Fruit fly (Drosophila melanogaster) whole organism, embryonic: ENCODE data around the gene CG14883.

Experiments used
- Ada2b ChIP-seq: fragments of 200-800 bp; sonication (Bioruptor generic); IDR thresholded peaks from 2 replicates; pipeline ENCODE4 v1.3.6; 2022; ENCODE audit warnings: missing biosample characterization, missing genetic modification characterization
- CG12104 ChIP-seq: fragments of 200-800 bp; sonication (Bioruptor generic); optimal IDR thresholded peaks from 3 replicates; lab custom pipeline; 2016; ENCODE audit warnings: missing biosample characterization, missing genetic modification characterization
- CG12155 ChIP-seq: fragments of 200-800 bp; sonication (Bioruptor generic); optimal IDR thresholded peaks from 3 replicates; lab custom pipeline; 2016; ENCODE audit warnings: missing biosample characterization, missing genetic modification characterization
- CG12769 ChIP-seq: fragments of 200-800 bp; sonication (Bioruptor generic); optimal IDR thresholded peaks from 2 replicates; lab custom pipeline; 2019; ENCODE audit warnings: missing biosample characterization, mild to moderate bottlenecking, missing genetic modification characterization, moderate library complexity
- CG13775 ChIP-seq: fragments of 200-800 bp; sonication (Bioruptor generic); optimal IDR thresholded peaks from 3 replicates; lab custom pipeline; 2017; ENCODE audit warnings: missing biosample characterization, mild to moderate bottlenecking, missing genetic modification characterization
- CG14441 ChIP-seq: fragments of 200-800 bp; sonication (Bioruptor generic); IDR thresholded peaks from 2 replicates; pipeline ENCODE4 v1.3.6; 2022; ENCODE audit warnings: missing biosample characterization, missing genetic modification characterization
- CG15514 ChIP-seq: fragments of 200-800 bp; sonication (Bioruptor generic); optimal IDR thresholded peaks from 3 replicates; lab custom pipeline; 2017; ENCODE audit warnings: missing biosample characterization, missing genetic modification characterization, mild to moderate bottlenecking, moderate library complexity, missing genetic modification reagents
- CG15696 ChIP-seq: fragments of 200-800 bp; sonication (Bioruptor generic); optimal IDR thresholded peaks from 2 replicates; lab custom pipeline; 2019; ENCODE audit warnings: missing biosample characterization, mild to moderate bottlenecking, missing genetic modification characterization, moderate library complexity
- CG17612 ChIP-seq: fragments of 200-800 bp; sonication (Bioruptor generic); IDR thresholded peaks from 2 replicates; pipeline ENCODE4 v1.3.6; 2022; ENCODE audit warnings: missing biosample characterization, missing genetic modification characterization
- CG18764 ChIP-seq: fragments of 200-800 bp; sonication (Bioruptor generic); optimal IDR thresholded peaks from 3 replicates; lab custom pipeline; 2016; ENCODE audit warnings: missing biosample characterization, missing genetic modification characterization
- CG2199 ChIP-seq: fragments of 200-800 bp; sonication (Bioruptor generic); IDR thresholded peaks from 3 replicates; pipeline ENCODE4 v1.3.6; 2022; ENCODE audit warnings: missing biosample characterization, missing genetic modification characterization
- CG3281 ChIP-seq: fragments of 200-800 bp; sonication (Bioruptor generic); optimal IDR thresholded peaks from 3 replicates; lab custom pipeline; 2017; ENCODE audit warnings: missing biosample characterization, mild to moderate bottlenecking, missing genetic modification characterization
- CG4282 ChIP-seq: fragments of 200-800 bp; sonication (Bioruptor generic); optimal IDR thresholded peaks from 2 replicates; lab custom pipeline; 2016; ENCODE audit warnings: missing biosample characterization, missing genetic modification characterization
- CG4360 ChIP-seq: fragments of 200-800 bp; sonication (Bioruptor generic); IDR thresholded peaks from 2 replicates; pipeline ENCODE4 v1.3.6; 2022; ENCODE audit warnings: missing biosample characterization, missing genetic modification characterization
- CG4424 ChIP-seq: fragments of 200-800 bp; sonication (Bioruptor generic); optimal IDR thresholded peaks from 3 replicates; lab custom pipeline; 2016; ENCODE audit warnings: missing biosample characterization, missing genetic modification characterization
- CG7987 ChIP-seq: fragments of 200-800 bp; sonication (Bioruptor generic); optimal IDR thresholded peaks from 2 replicates; lab custom pipeline; 2018; ENCODE audit warnings: missing biosample characterization, mild to moderate bottlenecking, missing genetic modification characterization, moderate library complexity
- CG8388 ChIP-seq: fragments of 200-800 bp; sonication (Bioruptor generic); optimal IDR thresholded peaks from 2 replicates; lab custom pipeline; 2019; ENCODE audit warnings: missing biosample characterization, mild to moderate bottlenecking, missing genetic modification characterization, moderate library complexity
- CG9727 ChIP-seq: fragments of 200-800 bp; sonication (Bioruptor generic); optimal IDR thresholded peaks from 3 replicates; lab custom pipeline; 2017; ENCODE audit warnings: missing biosample characterization, mild to moderate bottlenecking, missing genetic modification characterization
- Dll ChIP-seq: fragments of 200-800 bp; sonication (Bioruptor generic); IDR thresholded peaks from 4 replicates; pipeline ENCODE4 v1.3.6; 2022; ENCODE audit warnings: missing biosample characterization, missing genetic modification characterization; ENCODE audit not compliant: partially characterized antibody
- Hand ChIP-seq: fragments of 200-800 bp; sonication (Bioruptor generic); optimal IDR thresholded peaks from 2 replicates; lab custom pipeline; 2017; ENCODE audit warnings: mild to moderate bottlenecking, missing biosample characterization, missing genetic modification reagents, missing genetic modification characterization
- Lhr ChIP-seq: fragments of 200-800 bp; sonication (Bioruptor generic); optimal IDR thresholded peaks from 3 replicates; lab custom pipeline; 2017; ENCODE audit warnings: mild to moderate bottlenecking, missing biosample characterization, missing genetic modification reagents, missing genetic modification characterization
- Optix ChIP-seq: fragments of 200-800 bp; sonication (Bioruptor generic); IDR thresholded peaks from 3 replicates; pipeline ENCODE4 v1.3.6; 2022; ENCODE audit warnings: missing biosample characterization, missing genetic modification characterization
- Pdp1 ChIP-seq, 2 experiments: fragments of 200-800 bp; sonication (Bioruptor generic); optimal IDR thresholded peaks; 3 replicates each; lab custom pipeline; 2016; ENCODE audit warnings: missing biosample characterization in 2 of 2, missing genetic modification characterization in 2 of 2, mild to moderate bottlenecking in 1 of 2, moderate library complexity in 1 of 2
- Six4 ChIP-seq: fragments of 200-800 bp; sonication (Bioruptor generic); optimal IDR thresholded peaks from 2 replicates; lab custom pipeline; 2016; ENCODE audit warnings: missing biosample characterization, missing genetic modification characterization
- Xrp1 ChIP-seq: fragments of 200-800 bp; sonication (Bioruptor generic); IDR thresholded peaks from 2 replicates; pipeline ENCODE4 v1.3.6; 2022; ENCODE audit warnings: missing biosample characterization, missing genetic modification characterization
- bbx ChIP-seq: fragments of 200-800 bp; sonication (Bioruptor generic); IDR thresholded peaks from 2 replicates; pipeline ENCODE4 v1.3.6; 2022; ENCODE audit warnings: missing biosample characterization, missing genetic modification characterization; ENCODE audit not compliant: partially characterized antibody
- bsh ChIP-seq, 2 experiments: fragments of 200-800 bp; sonication (Bioruptor generic); optimal IDR thresholded peaks; 2 replicates each; lab custom pipeline; 2017 to 2018; ENCODE audit warnings: mild to moderate bottlenecking in 2 of 2, missing biosample characterization in 2 of 2, missing genetic modification characterization in 2 of 2, moderate library complexity in 1 of 2
- cas ChIP-seq: fragments of 200-800 bp; sonication (Bioruptor generic); IDR thresholded peaks from 2 replicates; pipeline ENCODE4 v1.3.6; 2022; ENCODE audit warnings: missing biosample characterization, missing genetic modification characterization
- caup ChIP-seq: fragments of 200-800 bp; sonication (Bioruptor generic); optimal IDR thresholded peaks from 3 replicates; lab custom pipeline; 2017; ENCODE audit warnings: missing biosample characterization, mild to moderate bottlenecking, missing genetic modification characterization, moderate library complexity; ENCODE audit not compliant: severe bottlenecking
- chinmo ChIP-seq: fragments of 200-800 bp; sonication (Bioruptor generic); IDR thresholded peaks from 4 replicates; pipeline ENCODE4 v1.3.6; 2022; ENCODE audit warnings: missing biosample characterization, missing genetic modification characterization; ENCODE audit not compliant: partially characterized antibody
- ci ChIP-seq: fragments of 200-800 bp; sonication (Bioruptor generic); IDR thresholded peaks from 3 replicates; pipeline ENCODE4 v1.3.6; 2022; ENCODE audit warnings: missing biosample characterization, missing genetic modification characterization
- crp ChIP-seq, 2 experiments: fragments of 200-800 bp; sonication (Bioruptor generic); optimal IDR thresholded peaks; 2 replicates in 1 of 2; 3 replicates in 1 of 2; lab custom pipeline; 2017; ENCODE audit warnings: missing biosample characterization in 2 of 2, missing genetic modification characterization in 2 of 2, mild to moderate bottlenecking in 1 of 2, moderate library complexity in 1 of 2
- dm ChIP-seq: fragments of 200-800 bp; sonication (Bioruptor generic); optimal IDR thresholded peaks from 3 replicates; lab custom pipeline; 2016; ENCODE audit warnings: missing biosample characterization, missing genetic modification characterization
- dmrt99B ChIP-seq: fragments of 200-800 bp; sonication (Bioruptor generic); optimal IDR thresholded peaks from 2 replicates; lab custom pipeline; 2018; ENCODE audit warnings: missing biosample characterization, mild to moderate bottlenecking, missing genetic modification characterization, moderate library complexity
- dysf ChIP-seq: fragments of 200-800 bp; sonication (Bioruptor generic); IDR thresholded peaks from 3 replicates; pipeline ENCODE4 v1.3.6; 2022; ENCODE audit warnings: missing biosample characterization, missing genetic modification characterization
- emc ChIP-seq: fragments of 200-800 bp; sonication (Bioruptor generic); optimal IDR thresholded peaks from 2 replicates; lab custom pipeline; 2016; ENCODE audit warnings: missing biosample characterization, missing genetic modification characterization
- fd96Cb ChIP-seq: fragments of 200-800 bp; sonication (Bioruptor generic); optimal IDR thresholded peaks from 2 replicates; lab custom pipeline; 2018; ENCODE audit warnings: missing biosample characterization, mild to moderate bottlenecking, missing genetic modification characterization, moderate library complexity
- fru ChIP-seq: fragments of >200 bp; optimal IDR thresholded peaks from 2 replicates; lab custom pipeline; 2017
- hbn ChIP-seq: fragments of 200-800 bp; sonication (Bioruptor generic); IDR thresholded peaks from 2 replicates; pipeline ENCODE4 v1.3.6; 2022; ENCODE audit warnings: missing biosample characterization, missing genetic modification characterization; ENCODE audit not compliant: partially characterized antibody
- mam ChIP-seq: fragments of 200-800 bp; sonication (Bioruptor generic); optimal IDR thresholded peaks from 3 replicates; lab custom pipeline; 2016; ENCODE audit warnings: missing biosample characterization, missing genetic modification characterization
- pros ChIP-seq: fragments of 200-800 bp; sonication (Bioruptor generic); optimal IDR thresholded peaks from 3 replicates; lab custom pipeline; 2019; ENCODE audit warnings: missing biosample characterization, mild to moderate bottlenecking, missing genetic modification characterization, moderate library complexity
- run ChIP-seq: fragments of 200-800 bp; sonication (Bioruptor generic); optimal IDR thresholded peaks from 3 replicates; lab custom pipeline; 2018; ENCODE audit warnings: missing biosample characterization, mild to moderate bottlenecking, missing genetic modification characterization
- sens ChIP-seq: fragments of 200-800 bp; sonication (Bioruptor generic); peaks from one replicate; lab custom pipeline; 2016; ENCODE audit warnings: missing biosample characterization, missing genetic modification characterization
- sim ChIP-seq: fragments of 200-800 bp; sonication (Bioruptor generic); IDR thresholded peaks from 2 replicates; pipeline ENCODE4 v1.3.6; 2022; ENCODE audit warnings: missing biosample characterization, missing genetic modification characterization
- stc ChIP-seq: fragments of 200-800 bp; sonication (Bioruptor generic); IDR thresholded peaks from 2 replicates; pipeline ENCODE4 v1.3.6; 2022; ENCODE audit warnings: missing biosample characterization, missing genetic modification characterization
- stwl ChIP-seq: fragments of 200-800 bp; sonication (Bioruptor generic); optimal IDR thresholded peaks from 3 replicates; lab custom pipeline; 2018; ENCODE audit warnings: missing biosample characterization, mild to moderate bottlenecking, missing genetic modification characterization, moderate library complexity
- sug ChIP-seq: fragments of 200-800 bp; optimal IDR thresholded peaks from 2 replicates; lab custom pipeline; 2019; ENCODE audit warnings: missing biosample characterization, mild to moderate bottlenecking, missing genetic modification characterization, moderate library complexity
- trem ChIP-seq: fragments of 200-800 bp; optimal IDR thresholded peaks from 3 replicates; lab custom pipeline; 2019; ENCODE audit warnings: missing biosample characterization, mild to moderate bottlenecking, missing genetic modification characterization, moderate library complexity
- usp ChIP-seq: fragments of >200 bp; optimal IDR thresholded peaks from 2 replicates; lab custom pipeline; 2017; ENCODE audit warnings: missing biosample characterization, missing genetic modification characterization

CG14883 gene

dm6 chr3R:16448378-16449134, 7.3 kb upstream of the CG14883 start (continued):
- TF ChIP-seq sim (GFP tag; lab: Robert Waterston, UW) (peak; percentile 87), CG4360 (GFP tag; lab: Robert Waterston, UW) (peak; percentile 43; the same call in 1 of the 2 replicates), Six4 (GFP tag; lab: Kevin White, UChicago) (peak; percentile 28), run (tag; lab: Kevin White, UChicago) (peak; percentile 35), trem (peak; percentile 75), Ada2b (GFP tag; lab: Robert Waterston, UW) (peak; percentile 81), Dll (GFP tag; lab: Robert Waterston, UW) (no peak), crp (GFP tag; optimal IDR thresholded peaks at IDR 0.05; lab: Kevin White, UChicago) (peak in 1 of 2 experiments; percentile 11), caup (GFP tag; lab: Kevin White, UChicago) (peak; percentile 41), chinmo (0 out of 4 replicates have a peak, but pooled peaks have one; percentile 41), CG8388 (GFP tag; lab: Kevin White, UChicago) (peak; percentile 82), sug (peak; percentile 7), CG15696 (tag; lab: Kevin White, UChicago) (no peak), dysf (GFP tag; lab: Robert Waterston, UW) (peak; percentile 76), CG12104 (GFP tag; lab: Kevin White, UChicago) (no peak), cas (GFP tag; lab: Robert Waterston, UW) (peak; percentile 73), bsh (GFP tag; optimal IDR thresholded peaks at IDR 0.05; lab: Kevin White, UChicago) (peak; percentile 91 to 96), Pdp1 (GFP tag; optimal IDR thresholded peaks at IDR 0.05; lab: Kevin White, UChicago) (peak in 1 of 2 experiments; percentile 22), mam (GFP tag; lab: Kevin White, UChicago) (peak; percentile 62), CG4282 (GFP tag; lab: Kevin White, UChicago) (peak; percentile 45), CG2199 (GFP tag; lab: Robert Waterston, UW) (peak; percentile 94), Xrp1 (GFP tag; lab: Robert Waterston, UW) (peak; percentile 91), stwl (no peak), hbn (GFP tag; lab: Robert Waterston, UW) (no peak), dm (GFP tag; lab: Kevin White, UChicago) (peak; percentile 58), CG12769 (tag; lab: Kevin White, UChicago) (peak; percentile 92), CG15514 (GFP tag; lab: Kevin White, UChicago) (peak; percentile 33), CG17612 (GFP tag; lab: Robert Waterston, UW) (peak; percentile 54), dmrt99B (tag; lab: Kevin White, UChicago) (peak; percentile 59), emc (peak; percentile 47), CG12155 (GFP tag; lab: Kevin White, UChicago) (peak; percentile 51), Optix (GFP tag; lab: Robert Waterston, UW) (peak; percentile 75), pros (GFP tag; lab: Kevin White, UChicago) (no peak), CG7987 (GFP tag; lab: Kevin White, UChicago) (peak; percentile 23), CG14441 (GFP tag; lab: Robert Waterston, UW) (peak; percentile 76), bbx (no peak), Hand (GFP tag; lab: Kevin White, UChicago) (no peak), Lhr (no peak), ci (GFP tag; lab: Robert Waterston, UW) (peak; percentile 96), CG9727 (peak; percentile 75), CG3281 (GFP tag; lab: Kevin White, UChicago) (peak; percentile 60), sens (GFP tag; lab: Kevin White, UChicago) (peak; percentile 84), CG13775 (GFP tag; lab: Kevin White, UChicago) (peak; percentile 49), fru (lab: Kevin White, UChicago) (no peak), usp (no peak), CG18764 (peak; percentile 58), fd96Cb (tag; lab: Kevin White, UChicago) (peak; percentile 77), CG4424 (GFP tag; lab: Kevin White, UChicago) (no peak), stc (GFP tag; lab: Robert Waterston, UW) (peak; percentile 63)
